Worm (Caenorhabditis elegans) whole organism, young adult: Measurements from ENCODE around the gene srt-12.

ENCODE experiments used
- K11D2.4 ChIP-seq: fragments of 200-800 bp; sonication (Bioruptor generic); IDR thresholded peaks from 2 replicates; pipeline ENCODE4 v1.3.6; 2022; ENCODE audit warnings: missing genetic modification reagents, missing genetic modification characterization, missing compliant biosample characterization
- K12H6.12 ChIP-seq: fragments of 200-800 bp; sonication (Bioruptor generic); optimal IDR thresholded peaks from 2 replicates; lab custom pipeline; 2018; ENCODE audit warnings: mild to moderate bottlenecking, missing genetic modification characterization, missing compliant biosample characterization
- ama-1 ChIP-seq, 3 experiments: fragments of 150-350 bp in 1 of 3; sonication (generic microtip) in 2 of 3; optimal IDR thresholded peaks; 2 replicates each; lab custom pipeline; 2014 to 2018; ENCODE audit warnings: missing biosample characterization in 2 of 3, missing genetic modification characterization in 2 of 3, missing genetic modification reagents in 2 of 3
- aptf-2 ChIP-seq: fragments of 200-800 bp; sonication (Bioruptor generic); conservative IDR thresholded peaks from 2 replicates; pipeline ENCODE4 v1.3.6; 2022; ENCODE audit warnings: missing genetic modification reagents, missing genetic modification characterization, missing compliant biosample characterization
- atf-7 ChIP-seq: sonication (generic microtip); optimal IDR thresholded peaks from 2 replicates; lab custom pipeline; 2017; ENCODE audit warnings: mild to moderate bottlenecking, missing genetic modification characterization, missing compliant biosample characterization
- cebp-2 ChIP-seq: fragments of 200-800 bp; sonication (Bioruptor generic); IDR thresholded peaks from 2 replicates; pipeline ENCODE4 v1.3.6; 2022; ENCODE audit warnings: missing genetic modification characterization, missing compliant biosample characterization
- fkh-3 ChIP-seq: sonication (generic microtip); optimal IDR thresholded peaks from 2 replicates; lab custom pipeline; 2016; ENCODE audit warnings: mild to moderate bottlenecking, missing genetic modification characterization, missing compliant biosample characterization
- him-1 ChIP-seq: sonication (generic microtip); optimal IDR thresholded peaks from 2 replicates; lab custom pipeline; 2016; ENCODE audit warnings: missing genotype, missing genetic modification reagents, missing genetic modification characterization, missing compliant biosample characterization
- snpc-3.4 ChIP-seq: sonication (generic microtip); optimal IDR thresholded peaks from 2 replicates; lab custom pipeline; 2017; ENCODE audit warnings: missing genetic modification characterization, mild to moderate bottlenecking, missing compliant biosample characterization, antibody characterized with exemption, moderate library complexity, missing genotype, missing genetic modification reagents
- snpc-4 ChIP-seq, 5 experiments: fragments of 150-350 bp in 1 of 5; sonication (generic microtip) in 4 of 5; optimal IDR thresholded peaks; 2 replicates each; lab custom pipeline; 2014 to 2018; ENCODE audit warnings: missing genetic modification characterization in 5 of 5, missing biosample characterization in 3 of 5, antibody characterized with exemption in 2 of 5, mild to moderate bottlenecking in 2 of 5, missing compliant biosample characterization in 2 of 5, missing genotype in 2 of 5, moderate library complexity in 2 of 5, missing genetic modification reagents in 1 of 5
- tlf-1 ChIP-seq: fragments of 200-800 bp; sonication (Bioruptor generic); optimal IDR thresholded peaks from 2 replicates; lab custom pipeline; 2018; ENCODE audit warnings: mild to moderate bottlenecking, missing genetic modification characterization, missing compliant biosample characterization

DNA sequence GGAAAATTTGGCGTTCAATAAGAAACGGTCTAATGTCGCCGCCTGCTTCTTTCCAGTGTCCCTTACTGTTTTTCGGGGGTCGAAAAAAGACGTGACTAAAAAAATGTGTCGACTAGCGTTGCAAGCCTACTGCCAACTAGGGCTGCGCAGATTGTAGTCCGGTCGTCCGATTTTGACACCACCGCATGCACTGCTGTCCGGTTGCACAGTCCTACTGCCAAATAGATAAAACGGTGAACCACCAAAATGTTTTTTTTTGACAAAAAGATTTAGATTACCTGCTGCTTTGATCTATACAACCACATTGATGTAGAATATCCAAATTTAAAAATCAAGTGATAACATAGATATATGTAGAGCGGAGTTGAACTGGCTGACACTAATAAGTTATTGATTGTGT is 6.0 kb upstream of the srt-12 start:
- peak; percentile 46 for TF ChIP-seq snpc-4 (GFP tag; optimal IDR thresholded peaks at IDR 0.05; lab: Kevin White, UChicago)
- TF ChIP-seq snpc-4 (tag; optimal IDR thresholded peaks at IDR 0.05; lab: Kevin White, UChicago), result peak in 2 of 4 experiments; percentile 87 to 94
- TF ChIP-seq him-1 (tag; lab: Kevin White, UChicago), result no peak
- TF ChIP-seq K12H6.12 (tag; lab: Kevin White, UChicago), result no peak
- TF ChIP-seq fkh-3 (tag; lab: Kevin White, UChicago), result no peak
- no peak for TF ChIP-seq snpc-3.4 (tag; lab: Kevin White, UChicago)
- TF ChIP-seq tlf-1, result no peak
- TF ChIP-seq K11D2.4 (GFP tag; lab: Robert Waterston, UW), result no peak
- TF ChIP-seq ama-1 (optimal IDR thresholded peaks at IDR 0.05; lab: Kevin White, UChicago), result no peak
- TF ChIP-seq ama-1 (GFP tag; optimal IDR thresholded peaks at IDR 0.05; lab: Kevin White, UChicago), result no peak
- TF ChIP-seq cebp-2 (GFP tag; lab: Robert Waterston, UW), result no peak
- no peak for TF ChIP-seq atf-7
- TF ChIP-seq aptf-2 (GFP tag; lab: Robert Waterston, UW), result no peak
